Worm (Caenorhabditis elegans): ENCODE results near the gene pgp-5.

pgp-5 gene

ce11 chrX:10851735-10852134 is 7.4 kb downstream of the pgp-5 start:
- no peak for TF ChIP-seq ceh-13 (GFP tag; optimal IDR thresholded peaks at IDR 0.05)
- TF ChIP-seq hmg-4 (GFP tag; optimal IDR thresholded peaks at IDR 0.05): no peak
- TF ChIP-seq B0310.2 (tag; optimal IDR thresholded peaks at IDR 0.05): no peak
- TF ChIP-seq tra-4 (tag; optimal IDR thresholded peaks at IDR 0.05): no peak
- no peak for TF ChIP-seq ets-7 (tag; optimal IDR thresholded peaks at IDR 0.05)
- TF ChIP-seq sea-1 (GFP tag; conservative IDR thresholded peaks at IDR 0.05): no peak
- TF ChIP-seq tbx-11 (GFP tag; IDR thresholded peaks at IDR 0.05): no peak
- TF ChIP-seq hnd-1 (tag; optimal IDR thresholded peaks at IDR 0.05): no peak
- no peak for TF ChIP-seq tbx-37 (GFP tag; conservative IDR thresholded peaks at IDR 0.05)
- TF ChIP-seq hmbx-1 (tag; optimal IDR thresholded peaks at IDR 0.05): no peak
- no peak for TF ChIP-seq pes-1 (GFP tag; IDR thresholded peaks at IDR 0.05)
- no peak for TF ChIP-seq ama-1 (optimal IDR thresholded peaks at IDR 0.05)
- no peak for TF ChIP-seq ceh-36 (tag; optimal IDR thresholded peaks at IDR 0.05)
- TF ChIP-seq scrt-1 (GFP tag; IDR thresholded peaks at IDR 0.05): no peak
- no peak for TF ChIP-seq F13C5.2 (tag; optimal IDR thresholded peaks at IDR 0.05)
- TF ChIP-seq aly-1 (tag; optimal IDR thresholded peaks at IDR 0.05): no peak
- TF ChIP-seq flt-1 (GFP tag; IDR thresholded peaks at IDR 0.05): no peak

DNA sequence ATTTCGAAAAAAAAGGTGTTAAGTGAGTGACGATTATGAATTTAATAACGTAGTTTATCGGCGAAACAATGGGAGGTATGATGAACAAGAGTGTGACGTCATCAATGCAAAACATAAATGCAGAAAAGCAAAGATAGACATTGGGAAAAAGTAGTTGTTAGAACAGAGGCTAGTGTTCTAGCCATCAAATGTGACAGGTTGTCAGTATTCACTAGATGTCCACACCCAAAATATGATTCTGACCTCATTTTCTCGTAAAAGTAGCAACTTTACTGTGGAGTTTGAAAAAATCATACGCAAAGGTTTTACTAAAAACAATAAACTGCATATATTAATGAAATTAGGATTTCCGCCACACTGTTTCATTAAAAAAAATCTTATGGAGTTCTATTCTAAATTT is 7.9 kb downstream of the pgp-5 start:
- no peak for TF ChIP-seq scrt-1 (GFP tag; IDR thresholded peaks at IDR 0.05)
- no peak for TF ChIP-seq pes-1 (GFP tag; IDR thresholded peaks at IDR 0.05)
- no peak for TF ChIP-seq ceh-13 (GFP tag; optimal IDR thresholded peaks at IDR 0.05)
- TF ChIP-seq hmbx-1 (tag; optimal IDR thresholded peaks at IDR 0.05): no peak
- TF ChIP-seq tra-4 (tag; optimal IDR thresholded peaks at IDR 0.05): no peak
- TF ChIP-seq hnd-1 (tag; optimal IDR thresholded peaks at IDR 0.05): no peak
- TF ChIP-seq aly-1 (tag; optimal IDR thresholded peaks at IDR 0.05): no peak
- TF ChIP-seq flt-1 (GFP tag; IDR thresholded peaks at IDR 0.05): no peak
- no peak for TF ChIP-seq sea-1 (GFP tag; conservative IDR thresholded peaks at IDR 0.05)
- no peak for TF ChIP-seq tbx-37 (GFP tag; conservative IDR thresholded peaks at IDR 0.05)
- no peak for TF ChIP-seq F13C5.2 (tag; optimal IDR thresholded peaks at IDR 0.05)
- TF ChIP-seq ceh-36 (tag; optimal IDR thresholded peaks at IDR 0.05): no peak

DNA sequence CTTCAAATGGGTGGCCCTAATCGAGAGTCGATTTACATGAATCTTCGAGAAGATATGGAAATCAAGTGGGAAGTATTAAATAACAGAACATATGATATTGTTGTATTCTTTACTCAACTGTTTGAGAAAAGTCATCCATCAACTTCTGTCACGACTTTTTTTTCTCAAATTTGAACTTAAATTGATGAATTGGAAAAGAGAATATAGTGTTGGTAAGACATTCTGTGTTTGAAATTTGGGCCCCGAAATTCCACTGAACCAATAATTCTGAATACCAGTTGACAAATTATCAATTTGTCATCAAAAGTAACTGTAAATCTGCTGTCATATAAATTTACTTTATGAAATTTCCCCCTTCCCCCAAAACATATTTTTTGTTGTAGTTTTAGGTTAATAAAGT is 12.2 kb downstream of the pgp-5 start:
- no peak for TF ChIP-seq tra-4 (tag; optimal IDR thresholded peaks at IDR 0.05)
- no peak for TF ChIP-seq scrt-1 (GFP tag; IDR thresholded peaks at IDR 0.05)
- TF ChIP-seq tbx-11 (GFP tag; IDR thresholded peaks at IDR 0.05): no peak
- no peak for TF ChIP-seq flt-1 (GFP tag; IDR thresholded peaks at IDR 0.05)
- TF ChIP-seq ceh-13 (GFP tag; optimal IDR thresholded peaks at IDR 0.05): no peak
- TF ChIP-seq ama-1 (optimal IDR thresholded peaks at IDR 0.05): no peak
- no peak for TF ChIP-seq hmg-4 (GFP tag; optimal IDR thresholded peaks at IDR 0.05)
- TF ChIP-seq hmbx-1 (tag; optimal IDR thresholded peaks at IDR 0.05): no peak
- TF ChIP-seq ets-7 (tag; optimal IDR thresholded peaks at IDR 0.05): no peak
- TF ChIP-seq B0310.2 (tag; optimal IDR thresholded peaks at IDR 0.05): no peak
- no peak for TF ChIP-seq hnd-1 (tag; optimal IDR thresholded peaks at IDR 0.05)
- no peak for TF ChIP-seq tbx-37 (GFP tag; conservative IDR thresholded peaks at IDR 0.05)
- no peak for TF ChIP-seq sea-1 (GFP tag; conservative IDR thresholded peaks at IDR 0.05)
- no peak for TF ChIP-seq aly-1 (tag; optimal IDR thresholded peaks at IDR 0.05)
- no peak for TF ChIP-seq pes-1 (GFP tag; IDR thresholded peaks at IDR 0.05)
- TF ChIP-seq F13C5.2 (tag; optimal IDR thresholded peaks at IDR 0.05): no peak
- no peak for TF ChIP-seq ceh-36 (tag; optimal IDR thresholded peaks at IDR 0.05)

ce11 chrX:10844602-10845354 is 14.3 kb downstream of the pgp-5 start, which contains the start of gene C05A9.2:
Gene C05A9.2, minus strand, starts transcription at chrX:10844674.
- TF ChIP-seq ceh-36 (tag; optimal IDR thresholded peaks at IDR 0.05) (peak; percentile 19), flt-1 (GFP tag; IDR thresholded peaks at IDR 0.05) (no peak)

DNA sequence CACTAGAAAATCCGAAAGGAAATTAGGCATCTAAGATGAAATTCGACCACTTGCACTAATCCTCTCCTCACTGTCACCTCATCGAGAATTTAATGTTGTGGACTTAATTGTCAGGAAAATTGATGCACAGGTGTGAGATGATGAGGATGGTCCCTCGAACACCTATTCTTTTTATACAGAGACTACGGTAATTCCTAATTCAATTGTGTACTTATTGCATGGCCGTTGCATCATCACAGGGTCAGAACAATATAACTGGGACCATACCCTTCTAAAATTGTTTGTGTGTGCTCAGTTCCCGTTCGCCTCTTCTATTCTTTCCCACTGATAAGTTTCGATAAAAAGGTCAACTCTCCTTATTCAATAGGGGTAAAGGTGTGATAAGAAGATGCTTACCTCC is 15.0 kb downstream of the pgp-5 start:
- TF ChIP-seq tbx-37 (GFP tag; conservative IDR thresholded peaks at IDR 0.05): no peak
- no peak for TF ChIP-seq aly-1 (tag; optimal IDR thresholded peaks at IDR 0.05)
- TF ChIP-seq ceh-13 (GFP tag; optimal IDR thresholded peaks at IDR 0.05): no peak
- no peak for TF ChIP-seq tra-4 (tag; optimal IDR thresholded peaks at IDR 0.05)
- no peak for TF ChIP-seq flt-1 (GFP tag; IDR thresholded peaks at IDR 0.05)
- no peak for TF ChIP-seq ama-1 (optimal IDR thresholded peaks at IDR 0.05)
- no peak for TF ChIP-seq sea-1 (GFP tag; conservative IDR thresholded peaks at IDR 0.05)
- 0 out of 2 replicates have a peak, but pooled peaks have one; percentile 35 for TF ChIP-seq pes-1 (GFP tag; IDR thresholded peaks at IDR 0.05)
- peak; percentile 43 for TF ChIP-seq ceh-36 (tag; optimal IDR thresholded peaks at IDR 0.05)

ce11 chrX:10838550-10838949 is 20.5 kb downstream of the pgp-5 start, which contains the start of gene plc-1:
Gene plc-1, minus strand, starts transcription at chrX:10838650.
- TF ChIP-seq F13C5.2 (tag; optimal IDR thresholded peaks at IDR 0.05) (no peak), hmg-4 (GFP tag; optimal IDR thresholded peaks at IDR 0.05) (no peak), scrt-1 (GFP tag; IDR thresholded peaks at IDR 0.05) (no peak)

ce11 chrX:10837609-10838008 is 21.5 kb downstream of the pgp-5 start:
- TF ChIP-seq sea-1 (GFP tag; conservative IDR thresholded peaks at IDR 0.05) (no peak), F13C5.2 (tag; optimal IDR thresholded peaks at IDR 0.05) (no peak), hmg-4 (GFP tag; optimal IDR thresholded peaks at IDR 0.05) (no peak), ceh-36 (tag; optimal IDR thresholded peaks at IDR 0.05) (peak; percentile 26), ama-1 (optimal IDR thresholded peaks at IDR 0.05) (no peak), aly-1 (tag; optimal IDR thresholded peaks at IDR 0.05) (no peak), scrt-1 (GFP tag; IDR thresholded peaks at IDR 0.05) (no peak), tbx-11 (GFP tag; IDR thresholded peaks at IDR 0.05) (no peak), tbx-37 (GFP tag; conservative IDR thresholded peaks at IDR 0.05) (no peak)

DNA sequence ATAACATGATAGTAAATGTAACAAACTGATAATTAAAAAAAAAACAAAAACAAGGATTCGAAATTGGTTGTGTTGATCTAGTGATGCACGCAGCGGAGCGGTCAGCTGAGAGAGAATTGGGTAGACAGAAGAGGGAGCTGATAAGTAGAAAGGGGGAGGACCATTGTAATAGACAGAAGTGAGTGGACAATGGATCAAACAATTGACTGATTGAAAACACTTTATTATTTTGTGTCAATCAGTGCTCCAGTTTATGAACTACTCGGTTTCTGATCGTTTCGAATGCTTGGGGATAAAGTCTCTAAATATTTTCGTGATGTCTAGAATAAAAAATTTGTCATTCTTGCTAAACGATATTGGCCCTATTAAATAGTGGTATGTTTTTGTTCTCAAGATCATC is 24.5 kb downstream of the pgp-5 start:
- TF ChIP-seq hmg-4 (GFP tag; optimal IDR thresholded peaks at IDR 0.05) (no peak), pes-1 (GFP tag; IDR thresholded peaks at IDR 0.05) (no peak), scrt-1 (GFP tag; IDR thresholded peaks at IDR 0.05) (no peak), tra-4 (tag; optimal IDR thresholded peaks at IDR 0.05) (no peak), hmbx-1 (tag; optimal IDR thresholded peaks at IDR 0.05) (no peak), ceh-36 (tag; optimal IDR thresholded peaks at IDR 0.05) (no peak), ets-7 (tag; optimal IDR thresholded peaks at IDR 0.05) (no peak), tbx-37 (GFP tag; conservative IDR thresholded peaks at IDR 0.05) (no peak), aly-1 (tag; optimal IDR thresholded peaks at IDR 0.05) (no peak), F13C5.2 (tag; optimal IDR thresholded peaks at IDR 0.05) (no peak), tbx-11 (GFP tag; IDR thresholded peaks at IDR 0.05) (no peak), B0310.2 (tag; optimal IDR thresholded peaks at IDR 0.05) (no peak), ceh-13 (GFP tag; optimal IDR thresholded peaks at IDR 0.05) (no peak), ama-1 (optimal IDR thresholded peaks at IDR 0.05) (no peak), sea-1 (GFP tag; conservative IDR thresholded peaks at IDR 0.05) (no peak), flt-1 (GFP tag; IDR thresholded peaks at IDR 0.05) (no peak), hnd-1 (tag; optimal IDR thresholded peaks at IDR 0.05) (no peak)
